Worm (Caenorhabditis elegans) whole organism, midembryonic: ENCODE results near the gene nhr-204.

ENCODE experiments used
- cog-1 ChIP-seq: sonication (generic microtip); optimal IDR thresholded peaks from 2 replicates; lab custom pipeline; 2016; ENCODE audit warnings: missing genetic modification characterization, missing compliant biosample characterization
- ref-1 ChIP-seq: fragments of 200-800 bp; sonication (Bioruptor generic); conservative IDR thresholded peaks from 2 replicates; pipeline ENCODE4 v1.3.6; 2022; ENCODE audit warnings: missing genetic modification reagents, missing genetic modification characterization, missing compliant biosample characterization
- tab-1 ChIP-seq: fragments of 200-800 bp; sonication (Bioruptor generic); IDR thresholded peaks from 2 replicates; pipeline ENCODE4 v1.3.6; 2022; ENCODE audit warnings: missing genetic modification characterization, missing compliant biosample characterization
- ztf-29 ChIP-seq: fragments of 200-800 bp; sonication (Bioruptor generic); IDR thresholded peaks from 2 replicates; pipeline ENCODE4 v1.3.6; 2022; ENCODE audit warnings: missing genetic modification reagents, missing genetic modification characterization, missing compliant biosample characterization

DNA sequence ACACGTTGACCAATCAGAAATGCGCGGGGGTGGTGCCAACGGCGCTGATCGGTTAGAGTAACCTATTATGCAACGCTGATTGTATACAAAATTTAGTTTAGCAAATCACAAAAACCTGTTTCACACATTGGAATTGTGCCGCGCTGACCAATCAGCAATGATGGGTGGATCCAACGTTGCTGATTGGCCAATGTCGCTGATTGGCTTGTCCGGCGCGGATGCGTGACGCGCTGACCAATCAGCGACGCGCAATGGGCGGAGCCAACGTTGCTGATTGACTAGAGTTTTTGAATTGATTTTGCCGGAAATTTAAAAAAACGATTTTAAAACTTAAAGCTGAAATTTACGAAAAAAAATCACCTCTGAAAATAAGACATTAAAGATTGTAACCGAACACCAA lies 26.7 kb upstream of the nhr-204 start:
- TF ChIP-seq ztf-29 (GFP tag; lab: Robert Waterston, UW) (no peak), tab-1 (GFP tag; lab: Robert Waterston, UW) (no peak), cog-1 (no peak), ref-1 (no peak)
